Worm (Caenorhabditis elegans) whole organism, late embryonic: ENCODE measurements around the gene cysl-4.

Experiments used
- C08G9.2 ChIP-seq: sonication (generic microtip); optimal IDR thresholded peaks from 2 replicates; lab custom pipeline; 2016; ENCODE audit warnings: mild to moderate bottlenecking, missing genetic modification characterization, moderate library complexity, missing compliant biosample characterization
- K02D7.2 ChIP-seq: sonication (generic microtip); optimal IDR thresholded peaks from 2 replicates; lab custom pipeline; 2017; ENCODE audit warnings: mild to moderate bottlenecking, missing genetic modification characterization, missing compliant biosample characterization
- ama-1 ChIP-seq: fragments of 150-350 bp; optimal IDR thresholded peaks from 2 replicates; lab custom pipeline; 2014
- ceh-14 ChIP-seq: sonication (generic microtip); optimal IDR thresholded peaks from 2 replicates; lab custom pipeline; 2016; ENCODE audit warnings: missing genotype, missing genetic modification characterization, missing compliant biosample characterization
- ceh-19 ChIP-seq: fragments of 200-800 bp; sonication (Bioruptor generic); optimal IDR thresholded peaks from 2 replicates; lab custom pipeline; 2018; ENCODE audit warnings: mild to moderate bottlenecking, missing genetic modification characterization, missing compliant biosample characterization
- ceh-2 ChIP-seq: sonication (generic microtip); optimal IDR thresholded peaks from 2 replicates; lab custom pipeline; 2016; ENCODE audit warnings: missing genotype, missing genetic modification characterization, missing compliant biosample characterization
- ceh-22 ChIP-seq: sonication (generic microtip); optimal IDR thresholded peaks from 2 replicates; lab custom pipeline; 2017; ENCODE audit warnings: missing biosample characterization, missing genetic modification characterization
- ceh-30 ChIP-seq: fragments of 150-350 bp; optimal IDR thresholded peaks from 2 replicates; lab custom pipeline; 2014; ENCODE audit warnings: missing biosample characterization, missing genetic modification characterization
- ceh-34 ChIP-seq: sonication (generic microtip); optimal IDR thresholded peaks from 2 replicates; lab custom pipeline; 2016; ENCODE audit warnings: mild to moderate bottlenecking, missing genetic modification characterization, missing compliant biosample characterization
- ceh-45 ChIP-seq: fragments of 200-800 bp; sonication (Bioruptor generic); IDR thresholded peaks from 2 replicates; pipeline ENCODE4 v1.3.6; 2022; ENCODE audit warnings: missing genetic modification reagents, missing genetic modification characterization, missing compliant biosample characterization
- dve-1 ChIP-seq: sonication (generic microtip); optimal IDR thresholded peaks from 2 replicates; lab custom pipeline; 2017; ENCODE audit warnings: antibody characterized with exemption, mild to moderate bottlenecking, missing genetic modification characterization, missing compliant biosample characterization
- elt-2 ChIP-seq: sonication (generic microtip); optimal IDR thresholded peaks from 2 replicates; lab custom pipeline; 2016; ENCODE audit warnings: missing genetic modification reagents, missing genetic modification characterization, missing compliant biosample characterization
- elt-4 ChIP-seq: sonication (generic microtip); optimal IDR thresholded peaks from 2 replicates; lab custom pipeline; 2016; ENCODE audit warnings: missing genetic modification characterization, missing compliant biosample characterization
- ets-4 ChIP-seq: sonication (generic microtip); optimal IDR thresholded peaks from 2 replicates; lab custom pipeline; 2016; ENCODE audit warnings: missing genetic modification characterization, missing compliant biosample characterization
- eyg-1 ChIP-seq: sonication (generic microtip); optimal IDR thresholded peaks from 2 replicates; lab custom pipeline; 2016; ENCODE audit warnings: missing genotype, missing genetic modification characterization, missing compliant biosample characterization
- fkh-10 ChIP-seq: fragments of 150-350 bp; optimal IDR thresholded peaks from 2 replicates; lab custom pipeline; 2014; ENCODE audit warnings: missing biosample characterization, missing genetic modification reagents, missing genetic modification characterization
- fkh-6 ChIP-seq: sonication (generic microtip); optimal IDR thresholded peaks from 2 replicates; lab custom pipeline; 2016; ENCODE audit warnings: missing genetic modification characterization, missing compliant biosample characterization
- gmeb-2 ChIP-seq: sonication (generic microtip); optimal IDR thresholded peaks from 2 replicates; lab custom pipeline; 2016; ENCODE audit warnings: missing genetic modification characterization, inconsistent platforms, missing compliant biosample characterization
- hlh-13 ChIP-seq: fragments of 200-800 bp; sonication (Bioruptor generic); optimal IDR thresholded peaks from 2 replicates; lab custom pipeline; 2018; ENCODE audit warnings: mild to moderate bottlenecking, missing genetic modification characterization, missing compliant biosample characterization
- hlh-15 ChIP-seq: sonication (generic microtip); optimal IDR thresholded peaks from 2 replicates; lab custom pipeline; 2016; ENCODE audit warnings: missing genetic modification characterization, missing compliant biosample characterization
- hlh-6 ChIP-seq: sonication (generic microtip); optimal IDR thresholded peaks from 2 replicates; lab custom pipeline; 2016; ENCODE audit warnings: missing genotype, missing genetic modification characterization, missing compliant biosample characterization
- hlh-8 ChIP-seq: sonication (generic microtip); optimal IDR thresholded peaks from 2 replicates; lab custom pipeline; 2016; ENCODE audit warnings: missing genotype, missing genetic modification characterization, missing compliant biosample characterization
- npax-4 ChIP-seq: sonication (generic microtip); optimal IDR thresholded peaks from 2 replicates; lab custom pipeline; 2016; ENCODE audit warnings: missing genetic modification characterization, missing compliant biosample characterization
- odd-2 ChIP-seq: sonication (generic microtip); optimal IDR thresholded peaks from 2 replicates; lab custom pipeline; 2017; ENCODE audit warnings: antibody characterized with exemption, mild to moderate bottlenecking, missing genetic modification characterization, missing compliant biosample characterization
- pag-3 ChIP-seq: sonication (generic microtip); optimal IDR thresholded peaks from 2 replicates; lab custom pipeline; 2016; ENCODE audit warnings: missing compliant biosample characterization, missing genetic modification characterization, borderline replicate concordance
- ref-2 ChIP-seq: sonication (generic microtip); optimal IDR thresholded peaks from 2 replicates; lab custom pipeline; 2016; ENCODE audit warnings: missing genetic modification characterization, missing compliant biosample characterization
- syd-9 ChIP-seq: sonication (generic microtip); optimal IDR thresholded peaks from 2 replicates; lab custom pipeline; 2016; ENCODE audit warnings: mild to moderate bottlenecking, missing genetic modification characterization, moderate library complexity, missing compliant biosample characterization
- unc-3 ChIP-seq, 2 experiments: fragments of 200-800 bp in 1 of 2; sonication (Bioruptor generic) in 1 of 2; sonication (generic microtip) in 1 of 2; conservative IDR thresholded peaks in 1 of 2; optimal IDR thresholded peaks in 1 of 2; 2 replicates each; pipeline versions ENCODE4 v1.3.6 to Lab custom; 2016 to 2022; ENCODE audit warnings: missing compliant biosample characterization in 2 of 2, missing genetic modification characterization in 2 of 2, missing genetic modification reagents in 1 of 2
- unc-42 ChIP-seq: sonication (generic microtip); optimal IDR thresholded peaks from 2 replicates; lab custom pipeline; 2016; ENCODE audit warnings: missing genotype, missing genetic modification characterization, missing compliant biosample characterization
- ztf-16 ChIP-seq: sonication (generic microtip); optimal IDR thresholded peaks from 2 replicates; lab custom pipeline; 2017; ENCODE audit warnings: missing genetic modification characterization, missing compliant biosample characterization

cysl-4 gene

ce11 chrV:1986954-1987353 is 17.8 kb upstream of the cysl-4 start, which contains the start of gene T08B1.1:
Gene T08B1.1 (minus strand): TSS chrV:1987045.
- TF ChIP-seq ztf-16 (tag; lab: Kevin White, UChicago) (no peak), unc-42 (tag; lab: Kevin White, UChicago) (no peak), odd-2 (no peak), ets-4 (tag; lab: Kevin White, UChicago) (no peak), ama-1 (lab: Kevin White, UChicago) (no peak), eyg-1 (tag; lab: Kevin White, UChicago) (no peak), gmeb-2 (tag; lab: Kevin White, UChicago) (no peak), ceh-30 (tag; lab: Kevin White, UChicago) (no peak), ceh-34 (tag; lab: Kevin White, UChicago) (no peak), elt-4 (no peak)

- no peak for TF ChIP-seq eyg-1 (tag; lab: Kevin White, UChicago)
- TF ChIP-seq K02D7.2 (tag; lab: Kevin White, UChicago), result no peak
- TF ChIP-seq pag-3 (tag; lab: Kevin White, UChicago), result no peak
- no peak for TF ChIP-seq ceh-19 (GFP tag; lab: Kevin White, UChicago)
- TF ChIP-seq ref-2 (tag; lab: Kevin White, UChicago), result no peak
- TF ChIP-seq elt-4, result no peak
These were observed 15.5 kb upstream of the cysl-4 start for ce11 chrV:1989220-1989619.

ce11 chrV:1991381-1991780 is 13.4 kb upstream of the cysl-4 start:
- no peak for TF ChIP-seq hlh-8
- no peak for TF ChIP-seq unc-3 (GFP tag; conservative IDR thresholded peaks at IDR 0.05; lab: Robert Waterston, UW)
- TF ChIP-seq unc-3 (tag; optimal IDR thresholded peaks at IDR 0.05; lab: Kevin White, UChicago), result no peak
- no peak for TF ChIP-seq hlh-6 (tag; lab: Kevin White, UChicago)
- no peak for TF ChIP-seq syd-9 (tag; lab: Kevin White, UChicago)
- TF ChIP-seq hlh-13 (GFP tag; lab: Kevin White, UChicago), result no peak
- no peak for TF ChIP-seq unc-42 (tag; lab: Kevin White, UChicago)
- TF ChIP-seq dve-1, result no peak
- TF ChIP-seq fkh-10, result no peak
- TF ChIP-seq C08G9.2 (tag; lab: Kevin White, UChicago), result no peak

ce11 chrV:1992515-1992968 is 12.2 kb upstream of the cysl-4 start, which contains the start of gene tnt-4:
Gene tnt-4 (minus strand): TSS chrV:1992918.
- TF ChIP-seq C08G9.2 (tag; lab: Kevin White, UChicago) (no peak), ceh-22 (tag; lab: Kevin White, UChicago) (peak; percentile 47), ceh-45 (no peak), unc-42 (tag; lab: Kevin White, UChicago) (no peak), ceh-2 (tag; lab: Kevin White, UChicago) (no peak), hlh-13 (GFP tag; lab: Kevin White, UChicago) (no peak), gmeb-2 (tag; lab: Kevin White, UChicago) (no peak)

DNA sequence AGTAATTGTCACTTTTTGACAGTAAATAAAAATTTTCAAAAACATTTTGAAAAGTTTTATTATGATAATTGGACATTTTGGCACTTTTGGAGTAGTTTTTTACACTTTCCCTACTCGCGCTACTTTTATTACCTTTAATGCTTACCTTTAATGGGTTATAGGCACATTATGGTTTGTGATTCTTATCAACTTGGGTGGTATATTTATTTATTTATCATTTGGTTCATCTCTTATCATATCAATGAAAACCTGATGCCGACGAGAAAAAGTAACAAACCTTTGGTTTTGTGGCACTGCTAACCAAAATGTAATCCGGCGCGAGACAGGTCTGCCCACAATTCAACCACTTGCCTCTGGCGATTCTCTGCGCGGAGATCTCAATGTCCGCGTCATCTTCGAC is 6.4 kb upstream of the cysl-4 start:
- TF ChIP-seq fkh-6 (tag; lab: Kevin White, UChicago) (no peak), ceh-14 (tag; lab: Kevin White, UChicago) (no peak), elt-2 (tag; lab: Kevin White, UChicago) (peak; percentile 69), dve-1 (no peak), hlh-8 (no peak)

ce11 chrV:1999531-2000094 is 5.1 kb upstream of the cysl-4 start, which contains the start of gene alh-5:
Gene alh-5 (minus strand): TSS chrV:1999581.
- TF ChIP-seq syd-9 (tag; lab: Kevin White, UChicago), result no peak
- no peak for TF ChIP-seq ztf-16 (tag; lab: Kevin White, UChicago)
- no peak for TF ChIP-seq hlh-15 (tag; lab: Kevin White, UChicago)
- TF ChIP-seq npax-4 (tag; lab: Kevin White, UChicago), result no peak
- no peak for TF ChIP-seq ama-1 (lab: Kevin White, UChicago)
